Worm (Caenorhabditis elegans) whole organism, young adult: Measurements from ENCODE around the gene C34B4.4.

Experiments
- B0261.1 ChIP-seq: sonication (generic microtip); optimal IDR thresholded peaks from 2 replicates; lab custom pipeline; 2016; ENCODE audit warnings: mild to moderate bottlenecking, missing genetic modification characterization, moderate library complexity, missing compliant biosample characterization
- B0336.3 ChIP-seq: fragments of 200-800 bp; sonication (Bioruptor generic); IDR thresholded peaks from 2 replicates; pipeline ENCODE4 v1.3.6; 2022; ENCODE audit warnings: missing genetic modification characterization, missing compliant biosample characterization
- D2030.7 ChIP-seq: fragments of 200-800 bp; sonication (Bioruptor generic); IDR thresholded peaks from 2 replicates; pipeline ENCODE4 v1.3.6; 2022; ENCODE audit warnings: missing genetic modification reagents, missing genetic modification characterization, missing compliant biosample characterization
- F39B2.1 ChIP-seq: fragments of 200-800 bp; sonication (Bioruptor generic); IDR thresholded peaks from 2 replicates; pipeline ENCODE4 v1.3.6; 2022; ENCODE audit warnings: missing genetic modification reagents, missing genetic modification characterization, missing compliant biosample characterization
- F55B11.4 ChIP-seq: sonication (generic microtip); optimal IDR thresholded peaks from 2 replicates; lab custom pipeline; 2016; ENCODE audit warnings: missing compliant biosample characterization, missing genetic modification characterization, borderline replicate concordance; ENCODE audit not compliant: insufficient read depth
- K11D2.4 ChIP-seq: fragments of 200-800 bp; sonication (Bioruptor generic); IDR thresholded peaks from 2 replicates; pipeline ENCODE4 v1.3.6; 2022; ENCODE audit warnings: missing genetic modification reagents, missing genetic modification characterization, missing compliant biosample characterization
- Y79H2A.3 ChIP-seq: fragments of 200-800 bp; sonication (Bioruptor generic); conservative IDR thresholded peaks from 2 replicates; pipeline ENCODE4 v1.3.6; 2022; ENCODE audit warnings: missing genetic modification reagents, missing genetic modification characterization, missing compliant biosample characterization
- Y95B8A.8 ChIP-seq: fragments of 200-800 bp; sonication (Bioruptor generic); IDR thresholded peaks from 2 replicates; pipeline ENCODE4 v1.3.6; 2022; ENCODE audit warnings: missing genetic modification reagents, missing genetic modification characterization, missing compliant biosample characterization
- aptf-3 ChIP-seq: fragments of 200-800 bp; sonication (Bioruptor generic); IDR thresholded peaks from 2 replicates; pipeline ENCODE4 v1.3.6; 2022; ENCODE audit warnings: missing genetic modification characterization, missing compliant biosample characterization
- atf-7 ChIP-seq: sonication (generic microtip); optimal IDR thresholded peaks from 2 replicates; lab custom pipeline; 2017; ENCODE audit warnings: mild to moderate bottlenecking, missing genetic modification characterization, missing compliant biosample characterization
- attf-3 ChIP-seq: fragments of 200-800 bp; sonication (Bioruptor generic); conservative IDR thresholded peaks from 2 replicates; pipeline ENCODE4 v1.3.6; 2022; ENCODE audit warnings: missing genetic modification reagents, missing genetic modification characterization, missing compliant biosample characterization
- bed-1 ChIP-seq: fragments of 200-800 bp; sonication (Bioruptor generic); IDR thresholded peaks from 2 replicates; pipeline ENCODE4 v1.3.6; 2022; ENCODE audit warnings: missing genetic modification reagents, missing genetic modification characterization, missing compliant biosample characterization
- cebp-1 ChIP-seq, 2 experiments: fragments of 200-800 bp in 1 of 2; sonication (Bioruptor generic) in 1 of 2; sonication (generic microtip) in 1 of 2; IDR thresholded peaks in 1 of 2; optimal IDR thresholded peaks in 1 of 2; 2 replicates each; pipeline versions ENCODE4 v1.3.6 to Lab custom; 2017 to 2022; ENCODE audit warnings: missing compliant biosample characterization in 2 of 2, missing genetic modification characterization in 2 of 2, mild to moderate bottlenecking in 1 of 2, missing genetic modification reagents in 1 of 2, moderate library complexity in 1 of 2
- cebp-2 ChIP-seq: fragments of 200-800 bp; sonication (Bioruptor generic); IDR thresholded peaks from 2 replicates; pipeline ENCODE4 v1.3.6; 2022; ENCODE audit warnings: missing genetic modification characterization, missing compliant biosample characterization
- ceh-100 ChIP-seq: fragments of 200-800 bp; sonication (Bioruptor generic); IDR thresholded peaks from 2 replicates; pipeline ENCODE4 v1.3.6; 2022; ENCODE audit warnings: missing genetic modification reagents, missing genetic modification characterization, missing compliant biosample characterization
- ceh-79 ChIP-seq: sonication (generic microtip); optimal IDR thresholded peaks from 2 replicates; lab custom pipeline; 2017; ENCODE audit warnings: mild to moderate bottlenecking, missing genetic modification characterization, missing compliant biosample characterization
- die-1 ChIP-seq: sonication (generic microtip); optimal IDR thresholded peaks from 2 replicates; lab custom pipeline; 2016; ENCODE audit warnings: missing genotype, mild to moderate bottlenecking, missing genetic modification characterization, missing compliant biosample characterization
- dox-1 ChIP-seq: fragments of 200-800 bp; sonication (Bioruptor generic); IDR thresholded peaks from 2 replicates; pipeline ENCODE4 v1.3.6; 2022; ENCODE audit warnings: missing genetic modification reagents, missing genetic modification characterization, missing compliant biosample characterization
- ekl-4 ChIP-seq: fragments of 200-800 bp; sonication (Bioruptor generic); IDR thresholded peaks from 2 replicates; pipeline ENCODE4 v1.3.6; 2022; ENCODE audit warnings: missing genetic modification reagents, missing genetic modification characterization, missing compliant biosample characterization
- fkh-3 ChIP-seq: sonication (generic microtip); optimal IDR thresholded peaks from 2 replicates; lab custom pipeline; 2016; ENCODE audit warnings: mild to moderate bottlenecking, missing genetic modification characterization, missing compliant biosample characterization
- gei-17 ChIP-seq: fragments of 200-800 bp; sonication (Bioruptor generic); optimal IDR thresholded peaks from 2 replicates; lab custom pipeline; 2018; ENCODE audit warnings: mild to moderate bottlenecking, missing genetic modification characterization, missing compliant biosample characterization
- hsf-1 ChIP-seq: fragments of 200-800 bp; sonication (Bioruptor generic); IDR thresholded peaks from 2 replicates; pipeline ENCODE4 v1.3.6; 2022; ENCODE audit warnings: missing genetic modification reagents, missing genetic modification characterization, missing compliant biosample characterization
- let-607 ChIP-seq, 2 experiments: fragments of 200-800 bp in 1 of 2; sonication (Bioruptor generic) in 1 of 2; sonication (generic microtip) in 1 of 2; optimal IDR thresholded peaks; 2 replicates each; lab custom pipeline; 2016 to 2018; ENCODE audit warnings: mild to moderate bottlenecking in 2 of 2, missing compliant biosample characterization in 2 of 2, missing genetic modification characterization in 2 of 2, moderate library complexity in 2 of 2, missing genotype in 1 of 2
- lin-54 ChIP-seq: fragments of 200-800 bp; sonication (Bioruptor generic); optimal IDR thresholded peaks from 2 replicates; lab custom pipeline; 2018; ENCODE audit warnings: mild to moderate bottlenecking, missing genetic modification characterization, missing compliant biosample characterization
- lir-1 ChIP-seq: fragments of 200-800 bp; sonication (Bioruptor generic); conservative IDR thresholded peaks from 2 replicates; pipeline ENCODE4 v1.3.6; 2022; ENCODE audit warnings: missing genetic modification reagents, missing genetic modification characterization, missing compliant biosample characterization
- lsy-27 ChIP-seq: sonication (generic microtip); optimal IDR thresholded peaks from 2 replicates; lab custom pipeline; 2017; ENCODE audit warnings: missing genetic modification characterization, mild to moderate bottlenecking, missing compliant biosample characterization, antibody characterized with exemption, missing genotype, borderline replicate concordance; ENCODE audit not compliant: insufficient read depth
- madf-10 ChIP-seq: sonication (generic microtip); optimal IDR thresholded peaks from 2 replicates; lab custom pipeline; 2016; ENCODE audit warnings: mild to moderate bottlenecking, missing genetic modification characterization, missing compliant biosample characterization
- mcd-1 ChIP-seq: fragments of 200-800 bp; sonication (Bioruptor generic); IDR thresholded peaks from 2 replicates; pipeline ENCODE4 v1.3.6; 2022; ENCODE audit warnings: missing genetic modification reagents, missing genetic modification characterization, missing compliant biosample characterization
- nfya-2 ChIP-seq: fragments of 200-800 bp; sonication (Bioruptor generic); IDR thresholded peaks from 2 replicates; pipeline ENCODE4 v1.3.6; 2022; ENCODE audit warnings: missing genetic modification reagents, missing genetic modification characterization, missing compliant biosample characterization
- nhr-179 ChIP-seq: sonication (generic microtip); optimal IDR thresholded peaks from 2 replicates; lab custom pipeline; 2016; ENCODE audit warnings: mild to moderate bottlenecking, missing genetic modification characterization, missing compliant biosample characterization
- nhr-27 ChIP-seq: fragments of 200-800 bp; sonication (Bioruptor generic); optimal IDR thresholded peaks from 2 replicates; lab custom pipeline; 2018; ENCODE audit warnings: mild to moderate bottlenecking, missing genetic modification characterization, moderate library complexity, missing compliant biosample characterization
- nhr-80 ChIP-seq: sonication (generic microtip); optimal IDR thresholded peaks from 2 replicates; lab custom pipeline; 2016; ENCODE audit warnings: missing genetic modification characterization, missing compliant biosample characterization
- pbrm-1 ChIP-seq: fragments of 200-800 bp; sonication (Bioruptor generic); IDR thresholded peaks from 2 replicates; pipeline ENCODE4 v1.3.6; 2022; ENCODE audit warnings: missing genetic modification reagents, missing genetic modification characterization, missing compliant biosample characterization
- rpc-1 ChIP-seq, 2 experiments: fragments of 150-350 bp in 1 of 2; sonication (generic microtip) in 1 of 2; optimal IDR thresholded peaks; 2 replicates each; lab custom pipeline; 2014 to 2018; ENCODE audit warnings: missing biosample characterization in 1 of 2, missing genetic modification characterization in 1 of 2, missing genetic modification reagents in 1 of 2, missing genotype in 1 of 2
- sdz-38 ChIP-seq: sonication (generic microtip); optimal IDR thresholded peaks from 2 replicates; lab custom pipeline; 2016; ENCODE audit warnings: missing genotype, missing genetic modification characterization, missing compliant biosample characterization
- snpc-1.1 ChIP-seq: sonication (generic microtip); optimal IDR thresholded peaks from 2 replicates; lab custom pipeline; 2017; ENCODE audit warnings: missing genetic modification characterization, mild to moderate bottlenecking, missing compliant biosample characterization, antibody characterized with exemption, moderate library complexity, missing genotype, missing genetic modification reagents; ENCODE audit not compliant: insufficient read depth
- snpc-3.4 ChIP-seq: sonication (generic microtip); optimal IDR thresholded peaks from 2 replicates; lab custom pipeline; 2017; ENCODE audit warnings: missing genetic modification characterization, mild to moderate bottlenecking, missing compliant biosample characterization, antibody characterized with exemption, moderate library complexity, missing genotype, missing genetic modification reagents
- snpc-4 ChIP-seq, 5 experiments: fragments of 150-350 bp in 1 of 5; sonication (generic microtip) in 4 of 5; optimal IDR thresholded peaks; 2 replicates each; lab custom pipeline; 2014 to 2018; ENCODE audit warnings: missing genetic modification characterization in 5 of 5, missing biosample characterization in 3 of 5, antibody characterized with exemption in 2 of 5, mild to moderate bottlenecking in 2 of 5, missing compliant biosample characterization in 2 of 5, missing genotype in 2 of 5, moderate library complexity in 2 of 5, missing genetic modification reagents in 1 of 5
- somi-1 ChIP-seq: fragments of 200-800 bp; sonication (Bioruptor generic); optimal IDR thresholded peaks from 2 replicates; lab custom pipeline; 2018; ENCODE audit warnings: mild to moderate bottlenecking, missing genetic modification characterization, missing compliant biosample characterization
- tlf-1 ChIP-seq: fragments of 200-800 bp; sonication (Bioruptor generic); optimal IDR thresholded peaks from 2 replicates; lab custom pipeline; 2018; ENCODE audit warnings: mild to moderate bottlenecking, missing genetic modification characterization, missing compliant biosample characterization
- xnd-1 ChIP-seq: sonication (generic microtip); optimal IDR thresholded peaks from 2 replicates; lab custom pipeline; 2016; ENCODE audit warnings: missing genotype, missing genetic modification reagents, missing genetic modification characterization, missing compliant biosample characterization
- ztf-25 ChIP-seq: fragments of 200-800 bp; sonication (Bioruptor generic); IDR thresholded peaks from 2 replicates; pipeline ENCODE4 v1.3.6; 2022; ENCODE audit warnings: missing genetic modification reagents, missing genetic modification characterization, missing compliant biosample characterization
- ztf-26 ChIP-seq: sonication (generic microtip); optimal IDR thresholded peaks from 2 replicates; lab custom pipeline; 2017; ENCODE audit warnings: missing genetic modification characterization, missing compliant biosample characterization
- ztf-28 ChIP-seq: fragments of 200-800 bp; sonication (Bioruptor generic); IDR thresholded peaks from 2 replicates; pipeline ENCODE4 v1.3.6; 2022; ENCODE audit warnings: missing genetic modification reagents, missing genetic modification characterization, missing compliant biosample characterization
- ztf-6 ChIP-seq: fragments of 200-800 bp; sonication (Bioruptor generic); IDR thresholded peaks from 2 replicates; pipeline ENCODE4 v1.3.6; 2022; ENCODE audit warnings: missing genetic modification reagents, missing genetic modification characterization, missing compliant biosample characterization

Gene C34B4.4

DNA sequence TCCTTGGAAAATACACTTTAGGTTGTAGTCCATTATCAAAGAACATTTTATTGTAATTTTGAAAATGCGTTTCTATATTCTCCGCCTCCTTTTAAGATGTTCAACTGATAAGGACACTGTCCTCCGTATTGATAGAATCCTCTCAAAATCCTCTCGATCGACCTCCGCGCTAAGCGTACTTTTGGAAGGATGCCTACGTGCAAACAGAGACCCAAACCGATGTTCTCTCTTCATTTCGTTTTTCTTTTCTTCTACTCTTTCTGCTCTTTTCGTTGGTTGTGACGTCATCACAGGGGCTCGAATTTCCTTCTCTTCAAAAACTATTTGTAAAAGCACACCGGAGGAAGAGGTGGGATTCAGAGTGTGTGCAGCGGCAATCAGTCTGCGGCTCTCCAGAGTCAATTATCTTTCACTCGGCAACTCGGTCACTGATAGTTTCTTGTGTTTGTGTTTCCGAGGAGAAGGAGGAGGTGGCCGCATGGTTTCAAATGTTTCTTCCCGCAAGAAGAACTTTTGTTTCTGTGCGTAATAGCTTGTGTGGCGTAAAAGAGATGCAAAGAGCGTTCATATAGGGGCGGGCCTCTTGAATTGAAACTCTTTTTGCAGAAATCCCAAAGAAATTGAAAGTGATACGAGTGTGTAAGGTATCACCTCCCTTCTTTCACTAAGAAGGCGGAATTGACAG, 7.6 kb upstream of the C34B4.4 start, which contains the start of gene C34B4.2 (continued):
- TF ChIP-seq gei-17 = no peak
- TF ChIP-seq nhr-80 (tag; lab: Kevin White, UChicago) = peak; percentile 92
- no peak for TF ChIP-seq ceh-79 (tag; lab: Kevin White, UChicago)
- TF ChIP-seq snpc-1.1 (tag; lab: Kevin White, UChicago) = no peak
- TF ChIP-seq Y95B8A.8 = no peak
- no peak for TF ChIP-seq snpc-3.4 (tag; lab: Kevin White, UChicago)
- TF ChIP-seq ztf-26 (tag; lab: Kevin White, UChicago) = no peak
- no peak for TF ChIP-seq cebp-2
- TF ChIP-seq K11D2.4 = no peak
- TF ChIP-seq madf-10 (tag; lab: Kevin White, UChicago) = peak; percentile 46
- TF ChIP-seq bed-1 (GFP tag; lab: Robert Waterston, UW) = no peak
- TF ChIP-seq F55B11.4 (tag; lab: Kevin White, UChicago) = no peak
- no peak for TF ChIP-seq ztf-28 (GFP tag; lab: Robert Waterston, UW)
- peak; percentile 44 for TF ChIP-seq somi-1
- TF ChIP-seq nhr-179 (tag; lab: Kevin White, UChicago) = no peak
- peak; percentile 71; the same call in 1 of the 2 replicates for TF ChIP-seq B0336.3
- TF ChIP-seq aptf-3 (GFP tag; lab: Robert Waterston, UW) = no peak
- TF ChIP-seq sdz-38 (tag; lab: Kevin White, UChicago) = no peak
- TF ChIP-seq ztf-6 = no peak
- no peak for TF ChIP-seq D2030.7
- TF ChIP-seq Y79H2A.3 (GFP tag; lab: Robert Waterston, UW) = no peak
- TF ChIP-seq ekl-4 = 0 out of 2 replicates have a peak, but pooled peaks have one; percentile 30
- TF ChIP-seq B0261.1 (tag; lab: Kevin White, UChicago) = no peak
- TF ChIP-seq snpc-4 (GFP tag; optimal IDR thresholded peaks at IDR 0.05; lab: Kevin White, UChicago) = no peak
- TF ChIP-seq snpc-4 (tag; optimal IDR thresholded peaks at IDR 0.05; lab: Kevin White, UChicago) = peak in 1 of 4 experiments; percentile 13
- no peak for TF ChIP-seq die-1 (tag; lab: Kevin White, UChicago)
- no peak; the same call in 1 of the 2 replicates for TF ChIP-seq dox-1 (GFP tag; lab: Robert Waterston, UW)
- TF ChIP-seq lir-1 = no peak
- no peak for TF ChIP-seq ceh-100 (GFP tag; lab: Robert Waterston, UW)
- TF ChIP-seq hsf-1 (GFP tag; lab: Robert Waterston, UW) = 0 out of 2 replicates have a peak, but pooled peaks have one; percentile 17
- no peak for TF ChIP-seq tlf-1 (GFP tag; lab: Kevin White, UChicago)
- TF ChIP-seq attf-3 (GFP tag; lab: Robert Waterston, UW) = no peak
- no peak for TF ChIP-seq cebp-1 (GFP tag; IDR thresholded peaks at IDR 0.05; lab: Robert Waterston, UW)
- peak; percentile 67 for TF ChIP-seq cebp-1 (tag; optimal IDR thresholded peaks at IDR 0.05; lab: Kevin White, UChicago)
- TF ChIP-seq xnd-1 (tag; lab: Kevin White, UChicago) = no peak
- TF ChIP-seq F39B2.1 (GFP tag; lab: Robert Waterston, UW) = no peak
- TF ChIP-seq fkh-3 = no peak
- TF ChIP-seq ztf-25 (GFP tag; lab: Robert Waterston, UW) = no peak
- TF ChIP-seq rpc-1 (optimal IDR thresholded peaks at IDR 0.05; lab: Kevin White, UChicago) = no peak
- no peak for TF ChIP-seq rpc-1 (tag; optimal IDR thresholded peaks at IDR 0.05; lab: Kevin White, UChicago)
- TF ChIP-seq atf-7 = peak; percentile 82
- TF ChIP-seq pbrm-1 (GFP tag; lab: Robert Waterston, UW) = 0 out of 2 replicates have a peak, but pooled peaks have one; percentile 30
- TF ChIP-seq nfya-2 (GFP tag; lab: Robert Waterston, UW) = no peak
- TF ChIP-seq let-607 (tag; optimal IDR thresholded peaks at IDR 0.05; lab: Kevin White, UChicago) = peak in 1 of 2 experiments; percentile 48
- no peak for TF ChIP-seq lin-54 (GFP tag; lab: Kevin White, UChicago)
- TF ChIP-seq mcd-1 = 0 out of 2 replicates have a peak, but pooled peaks have one; percentile 14
- TF ChIP-seq nhr-27 (tag; lab: Kevin White, UChicago) = no peak
- no peak for TF ChIP-seq lsy-27 (tag; lab: Kevin White, UChicago)
